Fruit fly (Drosophila melanogaster): ENCODE data around the gene CG5418.
A peak's percentile ranks its signal among the peaks of the same experiment; 100 is the strongest.

- TF ChIP-seq psq (GFP tag; optimal IDR thresholded peaks at IDR 0.05) = no peak
- TF ChIP-seq Abd-B (GFP tag; optimal IDR thresholded peaks at IDR 0.05) = no peak
- TF ChIP-seq h (GFP tag; optimal IDR thresholded peaks at IDR 0.05) = no peak
- TF ChIP-seq sage (GFP tag; optimal IDR thresholded peaks at IDR 0.05) = peak; percentile 36
- no peak for TF ChIP-seq pan (optimal IDR thresholded peaks at IDR 0.05)
- TF ChIP-seq Hr83 (GFP tag; optimal IDR thresholded peaks at IDR 0.05; ENCODE audit: poor library complexity, severe bottlenecking) = no peak
- no peak for TF ChIP-seq Dfd (GFP tag; optimal IDR thresholded peaks at IDR 0.05)
- no peak for TF ChIP-seq Mio (GFP tag; optimal IDR thresholded peaks at IDR 0.05)
- no peak for TF ChIP-seq foxo (GFP tag; optimal IDR thresholded peaks at IDR 0.05)
- TF ChIP-seq dsf (GFP tag; optimal IDR thresholded peaks at IDR 0.05; ENCODE audit: borderline replicate concordance) = no peak
These were observed 4.9 kb downstream of the CG5418 start, which contains the start of the genes CG5421 and Oatp33Eb for dm6 chr2L:12448082-12448621.
